Fruit fly (Drosophila melanogaster) whole organism, embryonic: ENCODE measurements around the gene CG42866.

ENCODE experiments used
- B-H1 ChIP-seq: fragments of 200-800 bp; sonication (Bioruptor generic); IDR thresholded peaks from 3 replicates; pipeline ENCODE4 v1.3.6; 2022; ENCODE audit warnings: missing biosample characterization, missing genetic modification characterization
- CHES-1-like ChIP-seq: fragments of 200-800 bp; sonication (Bioruptor generic); optimal IDR thresholded peaks from 2 replicates; lab custom pipeline; 2016; ENCODE audit warnings: missing biosample characterization, missing genetic modification characterization
- bsh ChIP-seq, 2 experiments: fragments of 200-800 bp; sonication (Bioruptor generic); optimal IDR thresholded peaks; 2 replicates each; lab custom pipeline; 2017 to 2018; ENCODE audit warnings: mild to moderate bottlenecking in 2 of 2, missing biosample characterization in 2 of 2, missing genetic modification characterization in 2 of 2, moderate library complexity in 1 of 2
- chn ChIP-seq: fragments of 200-800 bp; sonication (Bioruptor generic); optimal IDR thresholded peaks from 2 replicates; lab custom pipeline; 2016; ENCODE audit warnings: missing biosample characterization, missing genetic modification characterization
- gfzf ChIP-seq: fragments of 200-800 bp; sonication (Bioruptor generic); optimal IDR thresholded peaks from 2 replicates; lab custom pipeline; 2016; ENCODE audit warnings: missing biosample characterization, mild to moderate bottlenecking, missing genetic modification characterization, moderate library complexity
- lmd ChIP-seq: fragments of 200-800 bp; sonication (Bioruptor generic); IDR thresholded peaks from 2 replicates; pipeline ENCODE4 v1.3.6; 2022; ENCODE audit warnings: missing biosample characterization, missing genetic modification characterization
- lola ChIP-seq, 3 experiments: fragments of >200 bp in 2 of 3; fragments of 200-800 bp in 1 of 3; sonication (Bioruptor generic) in 1 of 3; optimal IDR thresholded peaks; 2 replicates each; lab custom pipeline; 2017 to 2019; ENCODE audit warnings: missing biosample characterization in 3 of 3, missing genetic modification characterization in 3 of 3, mild to moderate bottlenecking in 1 of 3, moderate library complexity in 1 of 3
- nom ChIP-seq: fragments of 200-800 bp; sonication (Bioruptor generic); optimal IDR thresholded peaks from 2 replicates; lab custom pipeline; 2017; ENCODE audit warnings: missing biosample characterization, missing genetic modification characterization, mild to moderate bottlenecking, moderate library complexity, missing genetic modification reagents
- pzg ChIP-seq: fragments of 200-800 bp; sonication (Bioruptor generic); optimal IDR thresholded peaks from 3 replicates; lab custom pipeline; 2018; ENCODE audit warnings: missing biosample characterization, mild to moderate bottlenecking, missing genetic modification characterization, moderate library complexity
- sens ChIP-seq: fragments of 200-800 bp; sonication (Bioruptor generic); peaks from one replicate; lab custom pipeline; 2016; ENCODE audit warnings: missing biosample characterization, missing genetic modification characterization
- vvl ChIP-seq: fragments of 200-800 bp; sonication (Bioruptor generic); IDR thresholded peaks from 2 replicates; pipeline ENCODE4 v1.3.6; 2022; ENCODE audit warnings: missing biosample characterization, missing genetic modification characterization

DNA sequence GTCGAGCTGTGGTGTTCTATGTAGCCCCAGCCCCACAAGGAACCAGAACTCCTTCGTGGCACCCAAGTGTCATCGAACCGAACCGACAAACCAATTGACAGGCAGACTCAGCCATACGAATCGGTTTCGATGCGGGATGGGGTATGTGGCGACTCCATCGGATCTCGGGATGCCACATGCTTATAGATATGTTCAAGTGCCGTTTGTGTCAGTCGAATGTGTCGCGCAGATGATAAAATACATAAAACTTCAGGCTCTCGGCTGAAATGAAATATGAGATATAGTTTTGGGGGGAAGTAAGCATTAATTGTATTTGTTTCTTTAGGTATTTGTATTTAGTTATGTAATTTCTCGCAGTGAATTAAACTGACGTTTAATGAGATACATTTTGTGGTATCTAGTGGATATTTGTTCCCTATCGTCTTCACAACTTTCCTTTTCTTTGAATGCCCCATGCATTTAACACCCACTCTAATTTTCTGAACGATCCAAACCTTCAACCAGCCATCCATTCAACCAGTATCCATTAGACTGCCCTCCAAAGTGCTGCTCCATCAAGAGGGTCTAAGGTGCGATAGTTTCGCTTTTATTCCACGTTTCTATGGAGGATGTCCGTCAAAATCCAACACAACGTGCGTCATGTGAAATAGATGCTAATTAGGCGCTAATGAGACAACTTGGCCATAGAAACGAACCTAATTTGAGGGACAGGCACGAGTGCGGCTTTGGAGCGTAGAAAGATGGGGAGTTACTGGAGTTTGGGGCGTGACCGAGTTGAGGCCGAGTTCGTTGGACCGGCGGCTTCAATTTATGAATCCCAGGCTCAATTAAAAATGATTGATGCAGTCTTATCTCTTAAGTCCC lies 16.9 kb downstream of the CG42866 start:
- TF ChIP-seq CHES-1-like (GFP tag; lab: Kevin White, UChicago): no peak
- no peak for TF ChIP-seq lmd
- TF ChIP-seq nom (GFP tag; lab: Kevin White, UChicago): no peak
- no peak for TF ChIP-seq pzg (GFP tag; lab: Kevin White, UChicago)
- 0 out of 2 replicates have a peak, but pooled peaks have one; percentile 29 for TF ChIP-seq vvl (GFP tag; lab: Robert Waterston, UW)
- TF ChIP-seq lola (GFP tag; optimal IDR thresholded peaks at IDR 0.05; lab: Kevin White, UChicago): no peak
- TF ChIP-seq bsh (GFP tag; optimal IDR thresholded peaks at IDR 0.05; lab: Kevin White, UChicago): no peak
- no peak for TF ChIP-seq gfzf (GFP tag; lab: Kevin White, UChicago)
- no peak for TF ChIP-seq chn (GFP tag; lab: Kevin White, UChicago)
- peak; percentile 29 for TF ChIP-seq sens (GFP tag; lab: Kevin White, UChicago)
- TF ChIP-seq B-H1 (GFP tag; lab: Robert Waterston, UW): no peak
